Fruit fly (Drosophila melanogaster) Kc167 (cell line): ENCODE results near the gene CG34435.

Experiments used
- Myc ChIP-seq: fragments of >200 bp; optimal IDR thresholded peaks from 2 replicates; lab custom pipeline; 2017; ENCODE audit warnings: missing external identifiers
- Sin3A ChIP-seq: fragments of >200 bp; optimal IDR thresholded peaks from 2 replicates; lab custom pipeline; 2018; ENCODE audit warnings: missing external identifiers
- h ChIP-seq: fragments of >200 bp; optimal IDR thresholded peaks from 3 replicates; lab custom pipeline; 2018; ENCODE audit warnings: missing external identifiers
- insv ChIP-seq: fragments of >200 bp; optimal IDR thresholded peaks from 3 replicates; lab custom pipeline; 2018; ENCODE audit warnings: missing external identifiers
- psq ChIP-seq: fragments of >200 bp; optimal IDR thresholded peaks from 2 replicates; lab custom pipeline; 2017; ENCODE audit warnings: missing external identifiers
- ttk ChIP-seq: sonication (Bioruptor generic); optimal IDR thresholded peaks from 2 replicates; lab custom pipeline; 2017; ENCODE audit warnings: missing external identifiers

DNA sequence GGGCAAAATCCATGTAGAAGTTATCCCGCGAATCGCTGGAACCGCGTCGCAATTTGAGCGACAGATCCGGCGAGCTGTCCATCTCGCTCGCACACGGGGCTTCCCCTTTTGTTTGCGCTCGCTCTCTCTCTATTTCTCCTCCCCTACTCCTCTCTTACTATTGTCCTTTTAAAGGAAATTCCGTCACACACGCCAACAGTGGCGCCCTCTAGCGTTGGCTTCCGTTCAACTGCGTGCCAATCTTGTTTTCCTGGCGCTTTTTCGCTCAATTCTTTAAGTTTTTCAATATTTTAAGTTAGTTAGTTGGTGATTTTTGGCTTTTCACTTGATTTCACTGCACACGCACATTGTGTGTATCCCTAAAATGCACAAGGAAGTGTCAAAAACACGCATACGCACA, 47.7 kb upstream of the CG34435 start:
- no peak for TF ChIP-seq insv (lab: Kevin White, UChicago)
- no peak for TF ChIP-seq ttk (lab: Kevin White, UChicago)
- TF ChIP-seq Myc = no peak
- no peak for TF ChIP-seq psq (lab: Kevin White, UChicago)
- TF ChIP-seq h (lab: Kevin White, UChicago) = no peak
- TF ChIP-seq Sin3A (lab: Kevin White, UChicago) = no peak
